Worm (Caenorhabditis elegans) whole organism, young adult: ENCODE data around the gene C07B5.6.

Experiments
- C06A6.2 ChIP-seq: fragments of 200-800 bp; sonication (Bioruptor generic); conservative IDR thresholded peaks from 2 replicates; pipeline ENCODE4 v1.3.6; 2022; ENCODE audit warnings: missing genetic modification characterization, missing compliant biosample characterization
- F55B11.4 ChIP-seq: sonication (generic microtip); optimal IDR thresholded peaks from 2 replicates; lab custom pipeline; 2016; ENCODE audit warnings: missing compliant biosample characterization, missing genetic modification characterization, borderline replicate concordance; ENCODE audit not compliant: insufficient read depth
- F57A8.1 ChIP-seq: fragments of 200-800 bp; sonication (Bioruptor generic); optimal IDR thresholded peaks from 2 replicates; lab custom pipeline; 2018; ENCODE audit warnings: mild to moderate bottlenecking, missing genetic modification characterization, moderate library complexity, missing compliant biosample characterization
- K12H6.12 ChIP-seq: fragments of 200-800 bp; sonication (Bioruptor generic); optimal IDR thresholded peaks from 2 replicates; lab custom pipeline; 2018; ENCODE audit warnings: mild to moderate bottlenecking, missing genetic modification characterization, missing compliant biosample characterization
- Y53F4B.3 ChIP-seq: fragments of 200-800 bp; sonication (Bioruptor generic); IDR thresholded peaks from 2 replicates; pipeline ENCODE4 v1.3.6; 2022; ENCODE audit warnings: missing genetic modification reagents, missing genetic modification characterization, missing compliant biosample characterization
- Y79H2A.3 ChIP-seq: fragments of 200-800 bp; sonication (Bioruptor generic); conservative IDR thresholded peaks from 2 replicates; pipeline ENCODE4 v1.3.6; 2022; ENCODE audit warnings: missing genetic modification reagents, missing genetic modification characterization, missing compliant biosample characterization
- Y95B8A.8 ChIP-seq: fragments of 200-800 bp; sonication (Bioruptor generic); IDR thresholded peaks from 2 replicates; pipeline ENCODE4 v1.3.6; 2022; ENCODE audit warnings: missing genetic modification reagents, missing genetic modification characterization, missing compliant biosample characterization
- bed-2 ChIP-seq: fragments of 200-800 bp; sonication (Bioruptor generic); IDR thresholded peaks from 2 replicates; pipeline ENCODE4 v1.3.6; 2022; ENCODE audit warnings: missing genetic modification reagents, missing genetic modification characterization, missing compliant biosample characterization
- cebp-2 ChIP-seq: fragments of 200-800 bp; sonication (Bioruptor generic); IDR thresholded peaks from 2 replicates; pipeline ENCODE4 v1.3.6; 2022; ENCODE audit warnings: missing genetic modification characterization, missing compliant biosample characterization
- die-1 ChIP-seq: sonication (generic microtip); optimal IDR thresholded peaks from 2 replicates; lab custom pipeline; 2016; ENCODE audit warnings: missing genotype, mild to moderate bottlenecking, missing genetic modification characterization, missing compliant biosample characterization
- dox-1 ChIP-seq: fragments of 200-800 bp; sonication (Bioruptor generic); IDR thresholded peaks from 2 replicates; pipeline ENCODE4 v1.3.6; 2022; ENCODE audit warnings: missing genetic modification reagents, missing genetic modification characterization, missing compliant biosample characterization
- dpl-1 ChIP-seq: fragments of 150-350 bp; optimal IDR thresholded peaks from 2 replicates; lab custom pipeline; 2014; ENCODE audit warnings: missing biosample characterization, missing genetic modification reagents, missing genetic modification characterization
- egl-18 ChIP-seq: fragments of 200-800 bp; sonication (Bioruptor generic); IDR thresholded peaks from 2 replicates; pipeline ENCODE4 v1.3.6; 2022; ENCODE audit warnings: missing genetic modification reagents, missing genetic modification characterization, missing compliant biosample characterization
- egrh-3 ChIP-seq: fragments of 200-800 bp; sonication (Bioruptor generic); IDR thresholded peaks from 2 replicates; pipeline ENCODE4 v1.3.6; 2022; ENCODE audit warnings: missing genetic modification reagents, missing genetic modification characterization, missing compliant biosample characterization
- fkh-3 ChIP-seq: sonication (generic microtip); optimal IDR thresholded peaks from 2 replicates; lab custom pipeline; 2016; ENCODE audit warnings: mild to moderate bottlenecking, missing genetic modification characterization, missing compliant biosample characterization
- him-1 ChIP-seq: sonication (generic microtip); optimal IDR thresholded peaks from 2 replicates; lab custom pipeline; 2016; ENCODE audit warnings: missing genotype, missing genetic modification reagents, missing genetic modification characterization, missing compliant biosample characterization
- hmg-1.2 ChIP-seq: fragments of 200-800 bp; sonication (Bioruptor generic); IDR thresholded peaks from 2 replicates; pipeline ENCODE4 v1.3.6; 2022; ENCODE audit warnings: missing genetic modification reagents, missing genetic modification characterization, missing compliant biosample characterization
- lag-1 ChIP-seq: fragments of 200-800 bp; sonication (Bioruptor generic); IDR thresholded peaks from 2 replicates; pipeline ENCODE4 v1.3.6; 2022; ENCODE audit warnings: missing genetic modification reagents, missing genetic modification characterization, missing compliant biosample characterization
- lin-26 ChIP-seq: fragments of 200-800 bp; sonication (Bioruptor generic); IDR thresholded peaks from 2 replicates; pipeline ENCODE4 v1.3.6; 2022; ENCODE audit warnings: missing genetic modification reagents, missing genetic modification characterization, missing compliant biosample characterization
- lsy-27 ChIP-seq: sonication (generic microtip); optimal IDR thresholded peaks from 2 replicates; lab custom pipeline; 2017; ENCODE audit warnings: missing genetic modification characterization, mild to moderate bottlenecking, missing compliant biosample characterization, antibody characterized with exemption, missing genotype, borderline replicate concordance; ENCODE audit not compliant: insufficient read depth
- madf-3 ChIP-seq: fragments of 200-800 bp; sonication (Bioruptor generic); IDR thresholded peaks from 2 replicates; pipeline ENCODE4 v1.3.6; 2022; ENCODE audit warnings: missing genetic modification reagents, missing genetic modification characterization, missing compliant biosample characterization
- madf-6 ChIP-seq: fragments of 200-800 bp; sonication (Bioruptor generic); IDR thresholded peaks from 2 replicates; pipeline ENCODE4 v1.3.6; 2022; ENCODE audit warnings: missing genetic modification reagents, missing genetic modification characterization, missing compliant biosample characterization
- madf-8 ChIP-seq: fragments of 200-800 bp; sonication (Bioruptor generic); conservative IDR thresholded peaks from 2 replicates; pipeline ENCODE4 v1.3.6; 2022; ENCODE audit warnings: missing genetic modification reagents, missing genetic modification characterization, missing compliant biosample characterization
- mel-28 ChIP-seq: sonication (generic microtip); optimal IDR thresholded peaks from 2 replicates; lab custom pipeline; 2016; ENCODE audit warnings: borderline replicate concordance, mild to moderate bottlenecking, missing genetic modification characterization, missing compliant biosample characterization
- nhr-27 ChIP-seq: fragments of 200-800 bp; sonication (Bioruptor generic); optimal IDR thresholded peaks from 2 replicates; lab custom pipeline; 2018; ENCODE audit warnings: mild to moderate bottlenecking, missing genetic modification characterization, moderate library complexity, missing compliant biosample characterization
- pha-4 ChIP-seq: fragments of 150-350 bp; sonication (generic microtip); optimal IDR thresholded peaks from 2 replicates; lab custom pipeline; 2014; ENCODE audit warnings: missing biosample characterization, missing genetic modification reagents, missing genetic modification characterization
- repo-1 ChIP-seq: sonication (generic microtip); optimal IDR thresholded peaks from 2 replicates; lab custom pipeline; 2017; ENCODE audit warnings: mild to moderate bottlenecking, missing genetic modification characterization, missing compliant biosample characterization
- snpc-1.3 ChIP-seq: sonication (generic microtip); optimal IDR thresholded peaks from 2 replicates; lab custom pipeline; 2017; ENCODE audit warnings: missing genetic modification characterization, mild to moderate bottlenecking, missing compliant biosample characterization, antibody characterized with exemption, moderate library complexity, missing genotype, missing genetic modification reagents; ENCODE audit not compliant: insufficient read depth
- snpc-3.4 ChIP-seq: sonication (generic microtip); optimal IDR thresholded peaks from 2 replicates; lab custom pipeline; 2017; ENCODE audit warnings: missing genetic modification characterization, mild to moderate bottlenecking, missing compliant biosample characterization, antibody characterized with exemption, moderate library complexity, missing genotype, missing genetic modification reagents
- sptf-2 ChIP-seq: fragments of 200-800 bp; sonication (Bioruptor generic); optimal IDR thresholded peaks from 2 replicates; lab custom pipeline; 2018; ENCODE audit warnings: mild to moderate bottlenecking, missing genetic modification characterization, missing compliant biosample characterization
- tbp1 ChIP-seq: fragments of 200-800 bp; sonication (Bioruptor generic); optimal IDR thresholded peaks from 2 replicates; lab custom pipeline; 2018; ENCODE audit warnings: mild to moderate bottlenecking, missing genetic modification characterization, missing compliant biosample characterization
- tbx-9 ChIP-seq: sonication (generic microtip); optimal IDR thresholded peaks from 2 replicates; lab custom pipeline; 2016; ENCODE audit warnings: borderline replicate concordance, missing genetic modification characterization, inconsistent platforms, missing compliant biosample characterization
- ztf-18 ChIP-seq: sonication (generic microtip); optimal IDR thresholded peaks from 2 replicates; lab custom pipeline; 2016; ENCODE audit warnings: missing genotype, mild to moderate bottlenecking, missing genetic modification characterization, missing compliant biosample characterization
- ztf-26 ChIP-seq: sonication (generic microtip); optimal IDR thresholded peaks from 2 replicates; lab custom pipeline; 2017; ENCODE audit warnings: missing genetic modification characterization, missing compliant biosample characterization
- ztf-6 ChIP-seq: fragments of 200-800 bp; sonication (Bioruptor generic); IDR thresholded peaks from 2 replicates; pipeline ENCODE4 v1.3.6; 2022; ENCODE audit warnings: missing genetic modification reagents, missing genetic modification characterization, missing compliant biosample characterization

Gene C07B5.6

DNA sequence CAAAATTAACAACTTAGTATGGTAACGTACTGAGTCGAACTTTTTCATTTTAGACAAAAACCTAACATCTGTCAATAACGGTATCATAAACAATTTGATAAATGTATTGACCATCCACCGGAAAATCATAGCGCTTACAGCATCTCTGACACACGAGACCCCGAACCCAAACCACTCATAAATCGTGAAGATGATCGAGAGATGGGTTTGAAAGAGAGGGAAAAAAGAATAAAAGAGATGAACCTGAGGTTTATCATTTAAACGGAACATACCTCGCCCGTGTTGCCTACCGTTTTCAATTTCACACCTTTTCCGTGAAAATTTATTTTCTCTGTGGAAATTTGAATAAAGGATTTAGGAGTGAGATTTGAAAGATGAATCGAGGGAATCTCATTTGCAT lies 29.2 kb upstream of the C07B5.6 start (continued):
- TF ChIP-seq pha-4 (tag; lab: Kevin White, UChicago) (no peak), cebp-2 (no peak), K12H6.12 (tag; lab: Kevin White, UChicago) (no peak), fkh-3 (tag; lab: Kevin White, UChicago) (no peak)

DNA sequence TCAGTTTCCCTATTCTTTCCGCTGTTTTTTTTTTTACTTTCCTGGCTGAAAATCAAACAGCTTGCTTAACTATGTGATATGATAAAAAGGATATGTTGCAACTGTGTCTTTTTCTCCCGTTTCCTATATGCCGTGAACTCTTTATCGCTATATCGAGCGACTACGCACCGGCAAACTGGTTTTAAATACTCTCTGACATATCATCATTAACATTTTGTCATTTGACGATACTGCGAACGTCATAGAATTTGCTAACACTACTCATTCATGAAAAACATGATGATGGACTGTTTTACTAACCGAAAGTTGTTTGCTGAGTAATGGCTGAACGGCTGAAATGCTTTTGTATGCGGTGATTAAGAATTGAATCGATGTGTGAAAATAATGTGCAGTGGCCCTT lies 27.4 kb upstream of the C07B5.6 start:
- TF ChIP-seq repo-1 (tag; lab: Kevin White, UChicago) (no peak), ztf-18 (tag; lab: Kevin White, UChicago) (no peak), Y79H2A.3 (no peak), Y53F4B.3 (GFP tag; lab: Robert Waterston, UW) (no peak), bed-2 (no peak), ztf-6 (GFP tag; lab: Robert Waterston, UW) (no peak), Y95B8A.8 (no peak), lsy-27 (tag; lab: Kevin White, UChicago) (no peak), dpl-1 (GFP tag; lab: Kevin White, UChicago) (no peak), lin-26 (GFP tag; lab: Robert Waterston, UW) (no peak)

DNA sequence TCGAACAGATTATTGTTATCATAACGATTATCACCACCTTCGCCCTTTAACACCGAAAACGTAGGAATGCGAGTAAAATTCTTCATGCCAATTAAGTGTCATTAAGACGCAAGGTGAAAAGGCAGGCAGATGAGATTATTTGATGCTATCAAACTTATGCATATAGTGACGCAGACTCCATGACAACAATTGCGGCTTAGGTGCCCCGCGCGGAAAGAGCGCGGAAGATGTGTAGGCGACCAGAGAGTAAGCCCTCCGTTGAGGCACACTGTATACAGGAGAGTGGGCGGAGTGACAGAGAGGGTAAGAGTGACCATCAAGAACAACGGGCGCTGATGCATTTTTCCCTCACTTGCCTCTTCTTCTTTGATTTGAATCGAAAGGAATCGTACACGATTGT lies 24.2 kb upstream of the C07B5.6 start:
- TF ChIP-seq lag-1 (GFP tag; lab: Robert Waterston, UW) (no peak), C06A6.2 (GFP tag; lab: Robert Waterston, UW) (no peak), K12H6.12 (tag; lab: Kevin White, UChicago) (no peak)

DNA sequence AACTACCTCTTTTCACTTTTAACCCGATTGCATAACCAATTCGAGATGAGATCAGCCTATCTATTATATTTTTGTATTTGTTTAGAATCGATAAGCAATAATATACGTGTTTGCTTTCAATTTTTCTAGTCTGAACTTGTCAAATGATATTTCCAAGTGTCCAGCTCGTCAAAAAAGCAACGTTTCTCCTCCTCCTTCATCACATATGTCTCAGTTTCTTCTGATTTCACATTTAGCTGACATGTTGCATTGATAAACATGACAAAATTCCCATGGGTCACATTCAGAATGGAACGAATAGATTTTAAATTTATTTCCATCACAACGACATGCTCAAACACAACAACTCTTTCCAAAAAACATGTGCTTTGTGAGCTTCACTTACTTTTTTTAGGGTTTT lies 19.5 kb upstream of the C07B5.6 start:
- TF ChIP-seq snpc-1.3 (tag; lab: Kevin White, UChicago) = no peak
- no peak for TF ChIP-seq tbp1 (GFP tag; lab: Kevin White, UChicago)
- TF ChIP-seq die-1 (tag; lab: Kevin White, UChicago) = no peak
- TF ChIP-seq him-1 (tag; lab: Kevin White, UChicago) = no peak
- TF ChIP-seq snpc-3.4 (tag; lab: Kevin White, UChicago) = no peak
- no peak for TF ChIP-seq madf-6 (GFP tag; lab: Robert Waterston, UW)
- TF ChIP-seq ztf-26 (tag; lab: Kevin White, UChicago) = no peak
- no peak for TF ChIP-seq madf-3 (GFP tag; lab: Robert Waterston, UW)
- no peak for TF ChIP-seq F57A8.1
- TF ChIP-seq tbx-9 (tag; lab: Kevin White, UChicago) = no peak
- no peak for TF ChIP-seq dox-1 (GFP tag; lab: Robert Waterston, UW)
- TF ChIP-seq mel-28 (tag; lab: Kevin White, UChicago) = no peak
- no peak for TF ChIP-seq hmg-1.2
- TF ChIP-seq madf-8 = no peak
- no peak for TF ChIP-seq F55B11.4
- TF ChIP-seq egrh-3 (GFP tag; lab: Robert Waterston, UW) = no peak
- TF ChIP-seq sptf-2 (GFP tag; lab: Kevin White, UChicago) = no peak
- no peak for TF ChIP-seq egl-18 (GFP tag; lab: Robert Waterston, UW)
- no peak for TF ChIP-seq nhr-27 (tag; lab: Kevin White, UChicago)
- no peak for TF ChIP-seq Y53F4B.3 (GFP tag; lab: Robert Waterston, UW)
